Worm (Caenorhabditis elegans): ENCODE data around the gene drd-5.

drd-5 gene

ce11 chrX:8299554-8299953 lies 46.6 kb downstream of the drd-5 start, which contains the start of gene ced-13:
TSS of gene ced-13 (minus strand) at chrX:8299654.
- TF ChIP-seq T23F11.4 (GFP tag; optimal IDR thresholded peaks at IDR 0.05) (no peak), lim-6 (tag; optimal IDR thresholded peaks at IDR 0.05) (no peak), pqm-1 (tag; optimal IDR thresholded peaks at IDR 0.05) (no peak)

DNA sequence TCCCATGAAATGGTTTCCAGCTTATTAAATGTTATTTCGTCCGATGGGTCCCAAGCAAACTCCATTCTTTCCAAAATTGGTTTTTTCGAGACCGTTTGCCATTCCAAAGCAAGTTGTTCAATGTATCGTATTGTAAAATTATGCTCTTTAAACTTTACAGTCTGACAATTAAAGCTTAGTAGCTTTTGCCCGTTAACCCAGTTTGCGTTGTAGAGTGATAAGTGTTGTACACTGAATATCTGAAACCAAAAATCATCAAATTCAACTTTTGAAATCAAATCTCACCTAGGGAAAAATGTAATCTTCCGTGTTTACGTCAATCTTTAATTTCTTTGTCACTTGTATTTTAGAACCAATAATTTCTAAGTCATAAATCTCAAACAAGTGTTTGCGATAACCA lies 48.8 kb downstream of the drd-5 start:
- TF ChIP-seq hlh-8 (tag; optimal IDR thresholded peaks at IDR 0.05): no peak
- TF ChIP-seq nhr-232 (tag; optimal IDR thresholded peaks at IDR 0.05): no peak
- no peak for TF ChIP-seq ceh-2 (tag; optimal IDR thresholded peaks at IDR 0.05)
- TF ChIP-seq pqm-1 (tag; optimal IDR thresholded peaks at IDR 0.05): no peak
- no peak for TF ChIP-seq hlh-30 (tag; optimal IDR thresholded peaks at IDR 0.05; ENCODE audit: insufficient read depth)
- TF ChIP-seq pat-9 (tag; optimal IDR thresholded peaks at IDR 0.05): no peak
